Worm (Caenorhabditis elegans): Measurements from ENCODE around the gene cex-2.

- TF ChIP-seq nhr-237 (tag; optimal IDR thresholded peaks at IDR 0.05) (no peak), lin-13 (GFP tag; optimal IDR thresholded peaks at IDR 0.05) (no peak), dpl-1 (GFP tag; optimal IDR thresholded peaks at IDR 0.05) (no peak), lin-1 (GFP tag; IDR thresholded peaks at IDR 0.05) (no peak), vab-7 (GFP tag; IDR thresholded peaks at IDR 0.05) (no peak), zip-11 (GFP tag; IDR thresholded peaks at IDR 0.05) (no peak), nhr-77 (tag; optimal IDR thresholded peaks at IDR 0.05) (no peak), pqm-1 (tag; optimal IDR thresholded peaks at IDR 0.05) (no peak), unc-130 (GFP tag; optimal IDR thresholded peaks at IDR 0.05) (no peak), pha-4 (GFP tag; IDR thresholded peaks at IDR 0.05) (no peak), pha-4 (tag; optimal IDR thresholded peaks at IDR 0.05) (no peak), mdl-1 (tag; optimal IDR thresholded peaks at IDR 0.05) (no peak), nhr-10 (tag; optimal IDR thresholded peaks at IDR 0.05) (no peak), fkh-10 (GFP tag; optimal IDR thresholded peaks at IDR 0.05) (no peak), nhr-11 (tag; optimal IDR thresholded peaks at IDR 0.05) (no peak)
These were observed 20.4 kb upstream of the cex-2 start, which contains the start of gene mdmh-35 for ce11 chrII:7855619-7856018.

Data from whole organism, L4 larva.